Worm (Caenorhabditis elegans) whole organism, L1 larva: ENCODE data around the gene acdh-2.
A peak's percentile ranks its signal among the peaks of the same experiment; 100 is the strongest.

ENCODE experiments used
- C04F5.9 ChIP-seq: sonication (generic microtip); optimal IDR thresholded peaks from 2 replicates; lab custom pipeline; 2016; ENCODE audit warnings: missing genetic modification characterization, missing compliant biosample characterization
- C16A3.4 ChIP-seq: fragments of 150-350 bp; optimal IDR thresholded peaks from 2 replicates; lab custom pipeline; 2014; ENCODE audit warnings: missing biosample characterization, missing genetic modification characterization
- C34B4.2 ChIP-seq: sonication (generic microtip); optimal IDR thresholded peaks from 2 replicates; lab custom pipeline; 2017; ENCODE audit warnings: mild to moderate bottlenecking, missing genetic modification characterization, missing compliant biosample characterization
- aha-1 ChIP-seq: fragments of 150-350 bp; optimal IDR thresholded peaks from 2 replicates; lab custom pipeline; 2014; ENCODE audit warnings: missing biosample characterization, missing genetic modification characterization
- aly-2 ChIP-seq: fragments of 150-350 bp; optimal IDR thresholded peaks from 2 replicates; lab custom pipeline; 2014; ENCODE audit warnings: missing biosample characterization, missing genetic modification characterization
- ama-1 ChIP-seq: fragments of 150-350 bp; optimal IDR thresholded peaks from 2 replicates; lab custom pipeline; 2014
- ceh-63 ChIP-seq: fragments of 200-800 bp; sonication (Bioruptor generic); optimal IDR thresholded peaks from 2 replicates; lab custom pipeline; 2018; ENCODE audit warnings: mild to moderate bottlenecking, missing genetic modification characterization, missing compliant biosample characterization
- ceh-82 ChIP-seq, 3 experiments: fragments of 150-350 bp in 1 of 3; sonication (generic microtip) in 2 of 3; optimal IDR thresholded peaks; 2 replicates each; lab custom pipeline; 2014 to 2017; ENCODE audit warnings: missing biosample characterization in 3 of 3, missing genetic modification characterization in 3 of 3
- ceh-88 ChIP-seq: fragments of 200-800 bp; sonication (Bioruptor generic); IDR thresholded peaks from 2 replicates; pipeline ENCODE4 v1.3.6; 2022; ENCODE audit warnings: missing genetic modification characterization, missing compliant biosample characterization
- efl-1 ChIP-seq, 4 experiments: fragments of 150-350 bp; optimal IDR thresholded peaks in 3 of 4; peaks in 1 of 4; 1 replicate in 1 of 4; 2 replicates in 3 of 4; lab custom pipeline; 2014; ENCODE audit warnings: missing biosample characterization in 2 of 4, missing genetic modification characterization in 2 of 4, missing genetic modification reagents in 2 of 4
- efl-3 ChIP-seq: fragments of 200-800 bp; sonication (Bioruptor generic); optimal IDR thresholded peaks from 2 replicates; lab custom pipeline; 2018; ENCODE audit warnings: mild to moderate bottlenecking, missing genetic modification characterization, missing compliant biosample characterization
- egl-27 ChIP-seq, 2 experiments: fragments of 150-350 bp in 1 of 2; sonication (generic microtip); optimal IDR thresholded peaks; 3 replicates each; lab custom pipeline; 2017 to 2018; ENCODE audit warnings: missing biosample characterization in 2 of 2, missing genetic modification characterization in 2 of 2, missing genetic modification reagents in 2 of 2
- fkh-10 ChIP-seq: sonication (generic microtip); optimal IDR thresholded peaks from 2 replicates; lab custom pipeline; 2017; ENCODE audit warnings: missing biosample characterization, missing genetic modification reagents, missing genetic modification characterization
- fkh-8 ChIP-seq: sonication (generic microtip); optimal IDR thresholded peaks from 2 replicates; lab custom pipeline; 2016; ENCODE audit warnings: mild to moderate bottlenecking, missing genetic modification characterization, missing compliant biosample characterization
- grh-1 ChIP-seq: fragments of 200-800 bp; sonication (Bioruptor generic); IDR thresholded peaks from 2 replicates; pipeline ENCODE4 v1.3.6; 2022; ENCODE audit warnings: missing genetic modification reagents, missing genetic modification characterization, missing compliant biosample characterization
- hlh-4 ChIP-seq: sonication (generic microtip); optimal IDR thresholded peaks from 2 replicates; lab custom pipeline; 2016; ENCODE audit warnings: mild to moderate bottlenecking, missing genetic modification characterization, missing compliant biosample characterization
- hpl-2 ChIP-seq: fragments of 150-350 bp; optimal IDR thresholded peaks from 2 replicates; lab custom pipeline; 2014; ENCODE audit warnings: missing biosample characterization, missing genetic modification reagents, missing genetic modification characterization
- isw-1 ChIP-seq: fragments of 200-800 bp; sonication (Bioruptor generic); IDR thresholded peaks from 2 replicates; pipeline ENCODE4 v1.3.6; 2022; ENCODE audit warnings: missing genetic modification characterization, missing compliant biosample characterization
- lin-15B ChIP-seq: fragments of 150-350 bp; sonication (generic microtip); optimal IDR thresholded peaks from 3 replicates; lab custom pipeline; 2014; ENCODE audit warnings: missing biosample characterization, missing genetic modification characterization
- lin-35 ChIP-seq, 2 experiments: fragments of 150-350 bp; optimal IDR thresholded peaks; 2 replicates each; lab custom pipeline; 2014; ENCODE audit warnings: missing biosample characterization in 2 of 2, missing genetic modification characterization in 2 of 2, missing genetic modification reagents in 2 of 2
- lin-39 ChIP-seq: fragments of 150-350 bp; optimal IDR thresholded peaks from 2 replicates; lab custom pipeline; 2014; ENCODE audit warnings: missing biosample characterization, missing genetic modification reagents, missing genetic modification characterization
- lir-3 ChIP-seq: sonication (generic microtip); optimal IDR thresholded peaks from 2 replicates; lab custom pipeline; 2016; ENCODE audit warnings: mild to moderate bottlenecking, missing genetic modification characterization, moderate library complexity, missing compliant biosample characterization; ENCODE audit not compliant: poor library complexity
- lsy-2 ChIP-seq, 2 experiments: fragments of 150-350 bp; optimal IDR thresholded peaks; 2 replicates each; lab custom pipeline; 2014; ENCODE audit warnings: missing biosample characterization in 2 of 2, missing genetic modification characterization in 2 of 2
- mdl-1 ChIP-seq, 2 experiments: fragments of 150-350 bp; optimal IDR thresholded peaks; 2 replicates each; lab custom pipeline; 2014 to 2017; ENCODE audit warnings: missing biosample characterization in 2 of 2, missing genetic modification characterization in 2 of 2, inconsistent platforms in 1 of 2
- nhr-11 ChIP-seq: fragments of 150-350 bp; optimal IDR thresholded peaks from 2 replicates; lab custom pipeline; 2014; ENCODE audit warnings: missing biosample characterization, missing genetic modification characterization
- nhr-19 ChIP-seq: fragments of 200-800 bp; sonication (Bioruptor generic); conservative IDR thresholded peaks from 2 replicates; pipeline ENCODE4 v1.3.6; 2022; ENCODE audit warnings: missing genetic modification characterization, missing compliant biosample characterization
- nhr-20 ChIP-seq: sonication (generic microtip); optimal IDR thresholded peaks from 2 replicates; lab custom pipeline; 2016; ENCODE audit warnings: mild to moderate bottlenecking, missing genetic modification characterization, missing compliant biosample characterization
- nhr-28 ChIP-seq: fragments of 150-350 bp; optimal IDR thresholded peaks from 2 replicates; lab custom pipeline; 2014; ENCODE audit warnings: missing biosample characterization, missing genetic modification characterization
- nhr-47 ChIP-seq: sonication (generic microtip); optimal IDR thresholded peaks from 2 replicates; lab custom pipeline; 2016; ENCODE audit warnings: mild to moderate bottlenecking, missing genetic modification characterization, moderate library complexity, missing compliant biosample characterization
- nhr-71 ChIP-seq: sonication (generic microtip); optimal IDR thresholded peaks from 2 replicates; lab custom pipeline; 2016; ENCODE audit warnings: mild to moderate bottlenecking, missing genetic modification characterization, moderate library complexity, missing compliant biosample characterization
- nhr-76 ChIP-seq: sonication (generic microtip); optimal IDR thresholded peaks from 2 replicates; lab custom pipeline; 2017; ENCODE audit warnings: missing biosample characterization, missing genetic modification characterization
- nhr-85 ChIP-seq: sonication (generic microtip); peaks from one replicate; lab custom pipeline; 2016; ENCODE audit warnings: missing genetic modification characterization, inconsistent platforms, missing compliant biosample characterization
- nhr-90 ChIP-seq: sonication (generic microtip); optimal IDR thresholded peaks from 2 replicates; lab custom pipeline; 2016; ENCODE audit warnings: mild to moderate bottlenecking, missing genetic modification characterization, missing compliant biosample characterization; ENCODE audit not compliant: poor library complexity
- pqm-1 ChIP-seq: sonication (generic microtip); optimal IDR thresholded peaks from 3 replicates; lab custom pipeline; 2017; ENCODE audit warnings: missing biosample characterization, missing genetic modification characterization
- rnt-1 ChIP-seq: sonication (generic microtip); optimal IDR thresholded peaks from 2 replicates; lab custom pipeline; 2016; ENCODE audit warnings: mild to moderate bottlenecking, missing genetic modification characterization, moderate library complexity, missing compliant biosample characterization
- sptf-1 ChIP-seq: fragments of 150-350 bp; optimal IDR thresholded peaks from 2 replicates; lab custom pipeline; 2014; ENCODE audit warnings: missing biosample characterization, missing genetic modification characterization
- sup-37 ChIP-seq: fragments of 200-800 bp; sonication (Bioruptor generic); optimal IDR thresholded peaks from 2 replicates; lab custom pipeline; 2018; ENCODE audit warnings: mild to moderate bottlenecking, missing genetic modification characterization, missing compliant biosample characterization
- swsn-7 ChIP-seq: sonication (generic microtip); optimal IDR thresholded peaks from 2 replicates; lab custom pipeline; 2016; ENCODE audit warnings: missing genetic modification characterization, missing compliant biosample characterization
- tbx-2 ChIP-seq: sonication (generic microtip); optimal IDR thresholded peaks from 2 replicates; lab custom pipeline; 2016; ENCODE audit warnings: missing genetic modification characterization, missing compliant biosample characterization
- tlp-1 ChIP-seq: fragments of 150-350 bp; optimal IDR thresholded peaks from 2 replicates; lab custom pipeline; 2014; ENCODE audit warnings: missing biosample characterization, missing genetic modification characterization
- unc-30 ChIP-seq: sonication (generic microtip); optimal IDR thresholded peaks from 2 replicates; lab custom pipeline; 2017; ENCODE audit warnings: missing biosample characterization, missing genetic modification characterization
- unc-62 ChIP-seq: fragments of 150-350 bp; optimal IDR thresholded peaks from 2 replicates; lab custom pipeline; 2014; ENCODE audit warnings: missing biosample characterization, missing genetic modification reagents, missing genetic modification characterization
- unc-98 ChIP-seq: fragments of 200-800 bp; sonication (Bioruptor generic); IDR thresholded peaks from 2 replicates; pipeline ENCODE4 v1.3.6; 2022; ENCODE audit warnings: missing genetic modification characterization, missing compliant biosample characterization
- ztf-11 ChIP-seq, 2 experiments: sonication (generic microtip); optimal IDR thresholded peaks; 2 replicates each; lab custom pipeline; 2016 to 2017; ENCODE audit warnings: missing genetic modification characterization in 2 of 2, missing biosample characterization in 1 of 2, missing compliant biosample characterization in 1 of 2
- ztf-4 ChIP-seq: fragments of 150-350 bp; optimal IDR thresholded peaks from 2 replicates; lab custom pipeline; 2014; ENCODE audit warnings: missing biosample characterization, missing genetic modification characterization

Gene acdh-2

DNA sequence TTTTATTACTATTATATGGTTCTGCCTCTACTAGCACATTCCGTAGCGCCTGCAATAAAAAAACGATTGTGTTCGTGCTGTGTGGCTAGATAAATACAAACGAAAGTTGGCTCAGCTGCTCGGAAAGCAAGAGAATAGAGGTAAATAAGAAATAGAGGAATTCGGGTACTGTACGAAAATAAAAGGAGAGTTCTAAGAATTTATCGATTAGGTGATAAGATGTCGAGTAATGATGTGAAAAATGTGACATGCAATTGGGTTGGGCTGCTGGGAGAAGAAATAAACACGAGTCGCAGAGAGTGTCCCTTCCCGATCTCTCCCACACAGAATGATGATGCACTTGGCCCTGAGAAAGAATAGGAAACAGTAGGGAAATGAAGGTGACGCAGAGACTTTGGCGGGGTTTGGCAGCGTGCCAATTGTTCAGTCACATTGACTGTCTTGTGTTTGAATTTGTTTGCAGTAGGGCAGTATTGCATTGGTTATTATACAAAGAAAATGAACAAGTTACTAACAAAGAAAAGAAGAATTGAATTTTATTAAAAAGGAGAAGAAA, 46.2 kb upstream of the acdh-2 start, which contains the start of gene cdc-14 (continued):
- TF ChIP-seq aly-2 (tag; lab: Kevin White, UChicago) (no peak), hpl-2 (no peak), swsn-7 (peak; percentile 76), nhr-71 (tag; lab: Kevin White, UChicago) (peak; percentile 90), tlp-1 (tag; lab: Kevin White, UChicago) (no peak), unc-30 (no peak), C16A3.4 (tag; lab: Kevin White, UChicago) (peak; percentile 88), mdl-1 (tag; optimal IDR thresholded peaks at IDR 0.05; lab: Kevin White, UChicago) (peak in 1 of 2 experiments; percentile 87), rnt-1 (tag; lab: Kevin White, UChicago) (peak; percentile 80), nhr-76 (tag; lab: Kevin White, UChicago) (no peak), nhr-11 (no peak), efl-1 (optimal IDR thresholded peaks at IDR 0.05; lab: Kevin White, UChicago) (peak; percentile 74 to 76), efl-1 (GFP tag; optimal IDR thresholded peaks at IDR 0.05 in 1 of 2; lab: Kevin White, UChicago) (peak; percentile 65 to 94), lin-35 (GFP tag; optimal IDR thresholded peaks at IDR 0.05; lab: Kevin White, UChicago) (peak; percentile 70 to 86), C34B4.2 (tag; lab: Kevin White, UChicago) (no peak), fkh-10 (no peak), nhr-19 (GFP tag; lab: Robert Waterston, UW) (peak; percentile 76), pqm-1 (tag; lab: Kevin White, UChicago) (no peak), aha-1 (no peak), hlh-4 (no peak), unc-98 (GFP tag; lab: Robert Waterston, UW) (no peak), sup-37 (GFP tag; lab: Kevin White, UChicago) (peak; percentile 42), ceh-82 (tag; optimal IDR thresholded peaks at IDR 0.05; lab: Kevin White, UChicago) (peak in 1 of 3 experiments; percentile 36), tbx-2 (peak; percentile 79), ceh-63 (GFP tag; lab: Kevin White, UChicago) (no peak), fkh-8 (tag; lab: Kevin White, UChicago) (no peak), lsy-2 (tag; optimal IDR thresholded peaks at IDR 0.05; lab: Kevin White, UChicago) (peak; percentile 77 to 80), nhr-20 (tag; lab: Kevin White, UChicago) (peak; percentile 91), lin-39 (tag; lab: Kevin White, UChicago) (peak; percentile 8), ceh-88 (GFP tag; lab: Robert Waterston, UW) (no peak), C04F5.9 (no peak), sptf-1 (tag; lab: Kevin White, UChicago) (no peak), ztf-11 (tag; optimal IDR thresholded peaks at IDR 0.05; lab: Kevin White, UChicago) (no peak), lir-3 (tag; lab: Kevin White, UChicago) (peak; percentile 57), ama-1 (lab: Kevin White, UChicago) (peak; percentile 48), ztf-4 (tag; lab: Kevin White, UChicago) (peak; percentile 64), nhr-90 (tag; lab: Kevin White, UChicago) (peak; percentile 64), unc-62 (no peak), isw-1 (GFP tag; lab: Robert Waterston, UW) (peak; percentile 37), nhr-47 (tag; lab: Kevin White, UChicago) (peak; percentile 61), lin-15B (tag; lab: Kevin White, UChicago) (peak; percentile 71), grh-1 (GFP tag; lab: Robert Waterston, UW) (0 out of 2 replicates have a peak, but pooled peaks have one; percentile 8), nhr-28 (no peak), nhr-85 (tag; lab: Kevin White, UChicago) (peak; percentile 90), egl-27 (tag; optimal IDR thresholded peaks at IDR 0.05; lab: Kevin White, UChicago) (no peak), efl-3 (GFP tag; lab: Kevin White, UChicago) (no peak)
- TF ChIP-seq, all 84 proteins: peak for 42
